Worm (Caenorhabditis elegans) whole organism, L3 larva: ENCODE data around the gene ZK370.6.

Source experiments
- ZK546.5 ChIP-seq: sonication (generic microtip); optimal IDR thresholded peaks from 2 replicates; lab custom pipeline; 2017; ENCODE audit warnings: missing biosample characterization, missing genetic modification characterization
- ama-1 ChIP-seq: fragments of 150-350 bp; optimal IDR thresholded peaks from 2 replicates; lab custom pipeline; 2018
- ceh-16 ChIP-seq: sonication (generic microtip); optimal IDR thresholded peaks from 2 replicates; lab custom pipeline; 2017; ENCODE audit warnings: missing biosample characterization, missing genetic modification characterization
- ceh-28 ChIP-seq: fragments of 150-350 bp; optimal IDR thresholded peaks from 2 replicates; lab custom pipeline; 2014; ENCODE audit warnings: missing biosample characterization, missing genetic modification reagents, missing genetic modification characterization
- ceh-82 ChIP-seq: fragments of 150-350 bp; optimal IDR thresholded peaks from 2 replicates; lab custom pipeline; 2014; ENCODE audit warnings: missing biosample characterization, missing genetic modification characterization
- ceh-9 ChIP-seq: sonication (generic microtip); optimal IDR thresholded peaks from 2 replicates; lab custom pipeline; 2018; ENCODE audit warnings: missing biosample characterization, missing genetic modification characterization
- egl-5 ChIP-seq: fragments of 150-350 bp; optimal IDR thresholded peaks from 2 replicates; lab custom pipeline; 2017; ENCODE audit warnings: missing biosample characterization, missing genetic modification reagents, missing genetic modification characterization, inconsistent platforms
- elt-1 ChIP-seq: fragments of 150-350 bp; optimal IDR thresholded peaks from 2 replicates; lab custom pipeline; 2014; ENCODE audit warnings: missing biosample characterization, missing genetic modification characterization
- elt-2 ChIP-seq: sonication (generic microtip); optimal IDR thresholded peaks from 2 replicates; lab custom pipeline; 2016; ENCODE audit warnings: missing genetic modification reagents, mild to moderate bottlenecking, missing genetic modification characterization, missing compliant biosample characterization
- elt-3 ChIP-seq, 3 experiments: fragments of 150-350 bp in 1 of 3; sonication (generic microtip) in 2 of 3; optimal IDR thresholded peaks; 2 replicates in 2 of 3; 4 replicates in 1 of 3; lab custom pipeline; 2014 to 2017; ENCODE audit warnings: missing biosample characterization in 3 of 3, missing genetic modification characterization in 3 of 3
- eor-1 ChIP-seq, 2 experiments: fragments of 150-350 bp; optimal IDR thresholded peaks; 2 replicates each; lab custom pipeline; 2014 to 2018; ENCODE audit warnings: missing biosample characterization in 2 of 2, missing genetic modification characterization in 2 of 2
- fkh-10 ChIP-seq: sonication (generic microtip); optimal IDR thresholded peaks from 2 replicates; lab custom pipeline; 2017; ENCODE audit warnings: missing biosample characterization, missing genetic modification reagents, missing genetic modification characterization
- fkh-2 ChIP-seq: fragments of 150-350 bp; optimal IDR thresholded peaks from 2 replicates; lab custom pipeline; 2014; ENCODE audit warnings: missing biosample characterization, missing genetic modification reagents, missing genetic modification characterization
- fos-1 ChIP-seq: fragments of 150-350 bp; optimal IDR thresholded peaks from 2 replicates; lab custom pipeline; 2014; ENCODE audit warnings: missing biosample characterization, missing genetic modification characterization
- hmg-11 ChIP-seq: sonication (generic microtip); optimal IDR thresholded peaks from 2 replicates; lab custom pipeline; 2016; ENCODE audit warnings: missing genetic modification characterization, missing compliant biosample characterization
- jun-1 ChIP-seq: fragments of 150-350 bp; optimal IDR thresholded peaks from 2 replicates; lab custom pipeline; 2014; ENCODE audit warnings: missing biosample characterization, missing genetic modification reagents, missing genetic modification characterization
- lin-39 ChIP-seq: fragments of 150-350 bp; optimal IDR thresholded peaks from 2 replicates; lab custom pipeline; 2018; ENCODE audit warnings: missing biosample characterization, missing genetic modification reagents, missing genetic modification characterization
- lsy-12 ChIP-seq: sonication (generic microtip); optimal IDR thresholded peaks from 2 replicates; lab custom pipeline; 2016; ENCODE audit warnings: mild to moderate bottlenecking, missing genetic modification characterization, missing compliant biosample characterization
- mdl-1 ChIP-seq: fragments of 150-350 bp; optimal IDR thresholded peaks from 2 replicates; lab custom pipeline; 2014; ENCODE audit warnings: missing biosample characterization, missing genetic modification characterization
- nfya-1 ChIP-seq: sonication (generic microtip); optimal IDR thresholded peaks from 2 replicates; lab custom pipeline; 2017; ENCODE audit warnings: missing genetic modification characterization, mild to moderate bottlenecking, missing compliant biosample characterization, antibody characterized with exemption, moderate library complexity; ENCODE audit not compliant: insufficient read depth
- nhr-11 ChIP-seq: fragments of 150-350 bp; optimal IDR thresholded peaks from 2 replicates; lab custom pipeline; 2014; ENCODE audit warnings: missing biosample characterization, missing genetic modification characterization
- nhr-23 ChIP-seq: fragments of 150-350 bp; optimal IDR thresholded peaks from 2 replicates; lab custom pipeline; 2014; ENCODE audit warnings: missing biosample characterization, missing genetic modification reagents, missing genetic modification characterization
- nhr-237 ChIP-seq: fragments of 150-350 bp; optimal IDR thresholded peaks from 2 replicates; lab custom pipeline; 2014; ENCODE audit warnings: missing biosample characterization, missing genetic modification characterization
- nhr-25 ChIP-seq: sonication (generic microtip); optimal IDR thresholded peaks from 2 replicates; lab custom pipeline; 2017; ENCODE audit warnings: missing biosample characterization, missing genetic modification characterization
- nhr-28 ChIP-seq: fragments of 150-350 bp; optimal IDR thresholded peaks from 2 replicates; lab custom pipeline; 2014; ENCODE audit warnings: missing biosample characterization, missing genetic modification characterization
- nhr-43 ChIP-seq: sonication (generic microtip); optimal IDR thresholded peaks from 2 replicates; lab custom pipeline; 2016; ENCODE audit warnings: mild to moderate bottlenecking, missing genetic modification characterization, missing compliant biosample characterization; ENCODE audit not compliant: poor library complexity, severe bottlenecking
- nhr-67 ChIP-seq: fragments of 150-350 bp; optimal IDR thresholded peaks from 2 replicates; lab custom pipeline; 2014; ENCODE audit warnings: missing biosample characterization, missing genetic modification characterization
- nhr-76 ChIP-seq: fragments of 150-350 bp; sonication (generic microtip); optimal IDR thresholded peaks from 5 replicates; lab custom pipeline; 2014; ENCODE audit warnings: missing biosample characterization, missing genetic modification characterization
- nhr-77 ChIP-seq: fragments of 150-350 bp; optimal IDR thresholded peaks from 2 replicates; lab custom pipeline; 2014; ENCODE audit warnings: missing biosample characterization, missing genetic modification characterization
- pha-4 ChIP-seq: fragments of 150-350 bp; optimal IDR thresholded peaks from 2 replicates; lab custom pipeline; 2014; ENCODE audit warnings: missing biosample characterization, missing genetic modification reagents, missing genetic modification characterization
- pqm-1 ChIP-seq: fragments of 150-350 bp; optimal IDR thresholded peaks from 2 replicates; lab custom pipeline; 2017; ENCODE audit warnings: missing biosample characterization, missing genetic modification characterization, inconsistent platforms
- sea-2 ChIP-seq: fragments of 150-350 bp; sonication (generic microtip); optimal IDR thresholded peaks from 4 replicates; lab custom pipeline; 2014; ENCODE audit warnings: missing biosample characterization, missing genetic modification reagents, missing genetic modification characterization
- skn-1 ChIP-seq: fragments of 150-350 bp; optimal IDR thresholded peaks from 2 replicates; lab custom pipeline; 2014; ENCODE audit warnings: missing biosample characterization, missing genetic modification characterization
- snpc-4 ChIP-seq: fragments of 150-350 bp; optimal IDR thresholded peaks from 2 replicates; lab custom pipeline; 2014; ENCODE audit warnings: missing biosample characterization, missing genetic modification characterization
- unc-39 ChIP-seq: sonication (generic microtip); optimal IDR thresholded peaks from 4 replicates; lab custom pipeline; 2017; ENCODE audit warnings: missing biosample characterization, missing genetic modification characterization
- unc-62 ChIP-seq: fragments of 150-350 bp; sonication (generic microtip); optimal IDR thresholded peaks from 4 replicates; lab custom pipeline; 2014; ENCODE audit warnings: missing biosample characterization, missing genetic modification reagents, missing genetic modification characterization
- zag-1 ChIP-seq: fragments of 150-350 bp; optimal IDR thresholded peaks from 2 replicates; lab custom pipeline; 2014; ENCODE audit warnings: missing biosample characterization, missing genetic modification characterization
- ztf-11 ChIP-seq: fragments of 150-350 bp; optimal IDR thresholded peaks from 2 replicates; lab custom pipeline; 2014; ENCODE audit warnings: missing biosample characterization, missing genetic modification characterization

ZK370.6 gene

ce11 chrIII:8739786-8740185 lies 3.9 kb downstream of the ZK370.6 start:
- TF ChIP-seq nfya-1 (peak; percentile 46), jun-1 (tag; lab: Kevin White, UChicago) (no peak), egl-5 (peak; percentile 26), fos-1 (tag; lab: Kevin White, UChicago) (no peak)

- no peak for TF ChIP-seq nhr-237
- TF ChIP-seq nhr-43 (tag; lab: Kevin White, UChicago), result peak; percentile 50
- TF ChIP-seq ceh-9 (tag; lab: Kevin White, UChicago), result no peak
- no peak for TF ChIP-seq nhr-76 (tag; lab: Kevin White, UChicago)
- TF ChIP-seq zag-1, result no peak
- peak; percentile 81 for TF ChIP-seq mdl-1
- no peak for TF ChIP-seq nhr-67 (tag; lab: Kevin White, UChicago)
- TF ChIP-seq pha-4, result peak; percentile 32
- TF ChIP-seq snpc-4 (tag; lab: Kevin White, UChicago), result peak; percentile 4
- no peak for TF ChIP-seq nhr-11 (tag; lab: Kevin White, UChicago)
- TF ChIP-seq nfya-1, result peak; percentile 3
- no peak for TF ChIP-seq nhr-28 (tag; lab: Kevin White, UChicago)
- peak; percentile 77 for TF ChIP-seq nhr-23
- no peak for TF ChIP-seq ZK546.5 (tag; lab: Kevin White, UChicago)
- TF ChIP-seq egl-5, result no peak
- TF ChIP-seq pqm-1, result peak; percentile 96
- no peak for TF ChIP-seq fkh-2
- TF ChIP-seq sea-2 (GFP tag; lab: Kevin White, UChicago), result no peak
- peak; percentile 28 for TF ChIP-seq nhr-25
- TF ChIP-seq elt-3 (tag; optimal IDR thresholded peaks at IDR 0.05; lab: Kevin White, UChicago), result peak in 1 of 3 experiments; percentile 0
- no peak for TF ChIP-seq ztf-11 (tag; lab: Kevin White, UChicago)
- peak; percentile 81 for TF ChIP-seq elt-1
- TF ChIP-seq eor-1 (tag; optimal IDR thresholded peaks at IDR 0.05; lab: Kevin White, UChicago), result no peak
- TF ChIP-seq elt-2 (tag; lab: Kevin White, UChicago), result peak; percentile 95
- TF ChIP-seq jun-1 (tag; lab: Kevin White, UChicago), result peak; percentile 45
Observed at ce11 chrIII:8739126-8739525, 4.5 kb downstream of the ZK370.6 start.

- TF ChIP-seq ZK546.5 (tag; lab: Kevin White, UChicago) (no peak), ceh-16 (no peak), skn-1 (tag; lab: Kevin White, UChicago) (no peak), ceh-9 (tag; lab: Kevin White, UChicago) (no peak), nhr-77 (tag; lab: Kevin White, UChicago) (no peak), unc-62 (GFP tag; lab: Kevin White, UChicago) (no peak), jun-1 (tag; lab: Kevin White, UChicago) (no peak), egl-5 (no peak)
Observed at ce11 chrIII:8738289-8738688, 5.4 kb downstream of the ZK370.6 start.

ce11 chrIII:8737391-8737790 lies 6.3 kb downstream of the ZK370.6 start:
- TF ChIP-seq nhr-25 (no peak), sea-2 (GFP tag; lab: Kevin White, UChicago) (no peak), nhr-11 (tag; lab: Kevin White, UChicago) (no peak), ceh-28 (tag; lab: Kevin White, UChicago) (no peak), lsy-12 (tag; lab: Kevin White, UChicago) (no peak), nhr-28 (tag; lab: Kevin White, UChicago) (no peak), nhr-237 (no peak), lin-39 (tag; lab: Kevin White, UChicago) (no peak), mdl-1 (no peak), ceh-82 (tag; lab: Kevin White, UChicago) (no peak), elt-2 (tag; lab: Kevin White, UChicago) (no peak), unc-39 (tag; lab: Kevin White, UChicago) (no peak), eor-1 (tag; optimal IDR thresholded peaks at IDR 0.05; lab: Kevin White, UChicago) (no peak), zag-1 (no peak), ama-1 (lab: Kevin White, UChicago) (no peak), nhr-43 (tag; lab: Kevin White, UChicago) (no peak), hmg-11 (no peak), nhr-67 (tag; lab: Kevin White, UChicago) (no peak), fkh-10 (GFP tag; lab: Kevin White, UChicago) (no peak)
